Worm (Caenorhabditis elegans) whole organism, young adult: Measurements from ENCODE around the gene F41E6.1.

ENCODE experiments used
- F57A8.1 ChIP-seq: fragments of 200-800 bp; sonication (Bioruptor generic); optimal IDR thresholded peaks from 2 replicates; lab custom pipeline; 2018; ENCODE audit warnings: mild to moderate bottlenecking, missing genetic modification characterization, moderate library complexity, missing compliant biosample characterization
- ceh-91 ChIP-seq: fragments of 200-800 bp; sonication (Bioruptor generic); IDR thresholded peaks from 2 replicates; pipeline ENCODE4 v1.3.6; 2022; ENCODE audit warnings: missing genetic modification reagents, missing genetic modification characterization, missing compliant biosample characterization
- die-1 ChIP-seq: sonication (generic microtip); optimal IDR thresholded peaks from 2 replicates; lab custom pipeline; 2016; ENCODE audit warnings: missing genotype, mild to moderate bottlenecking, missing genetic modification characterization, missing compliant biosample characterization
- lir-1 ChIP-seq: fragments of 200-800 bp; sonication (Bioruptor generic); conservative IDR thresholded peaks from 2 replicates; pipeline ENCODE4 v1.3.6; 2022; ENCODE audit warnings: missing genetic modification reagents, missing genetic modification characterization, missing compliant biosample characterization
- sea-2 ChIP-seq: fragments of 200-800 bp; sonication (Bioruptor generic); IDR thresholded peaks from 2 replicates; pipeline ENCODE4 v1.3.6; 2022; ENCODE audit warnings: missing genetic modification characterization, missing compliant biosample characterization
- snpc-4 ChIP-seq, 5 experiments: fragments of 150-350 bp in 1 of 5; sonication (generic microtip) in 4 of 5; optimal IDR thresholded peaks; 2 replicates each; lab custom pipeline; 2014 to 2018; ENCODE audit warnings: missing genetic modification characterization in 5 of 5, missing biosample characterization in 3 of 5, antibody characterized with exemption in 2 of 5, mild to moderate bottlenecking in 2 of 5, missing compliant biosample characterization in 2 of 5, missing genotype in 2 of 5, moderate library complexity in 2 of 5, missing genetic modification reagents in 1 of 5
- unc-130 ChIP-seq: sonication (generic microtip); optimal IDR thresholded peaks from 2 replicates; lab custom pipeline; 2016; ENCODE audit warnings: missing genetic modification reagents, missing genetic modification characterization, missing compliant biosample characterization
- zim-3 ChIP-seq: sonication (generic microtip); optimal IDR thresholded peaks from 2 replicates; lab custom pipeline; 2017; ENCODE audit warnings: mild to moderate bottlenecking, missing genetic modification characterization, moderate library complexity, missing compliant biosample characterization
- ztf-6 ChIP-seq: fragments of 200-800 bp; sonication (Bioruptor generic); IDR thresholded peaks from 2 replicates; pipeline ENCODE4 v1.3.6; 2022; ENCODE audit warnings: missing genetic modification reagents, missing genetic modification characterization, missing compliant biosample characterization

DNA sequence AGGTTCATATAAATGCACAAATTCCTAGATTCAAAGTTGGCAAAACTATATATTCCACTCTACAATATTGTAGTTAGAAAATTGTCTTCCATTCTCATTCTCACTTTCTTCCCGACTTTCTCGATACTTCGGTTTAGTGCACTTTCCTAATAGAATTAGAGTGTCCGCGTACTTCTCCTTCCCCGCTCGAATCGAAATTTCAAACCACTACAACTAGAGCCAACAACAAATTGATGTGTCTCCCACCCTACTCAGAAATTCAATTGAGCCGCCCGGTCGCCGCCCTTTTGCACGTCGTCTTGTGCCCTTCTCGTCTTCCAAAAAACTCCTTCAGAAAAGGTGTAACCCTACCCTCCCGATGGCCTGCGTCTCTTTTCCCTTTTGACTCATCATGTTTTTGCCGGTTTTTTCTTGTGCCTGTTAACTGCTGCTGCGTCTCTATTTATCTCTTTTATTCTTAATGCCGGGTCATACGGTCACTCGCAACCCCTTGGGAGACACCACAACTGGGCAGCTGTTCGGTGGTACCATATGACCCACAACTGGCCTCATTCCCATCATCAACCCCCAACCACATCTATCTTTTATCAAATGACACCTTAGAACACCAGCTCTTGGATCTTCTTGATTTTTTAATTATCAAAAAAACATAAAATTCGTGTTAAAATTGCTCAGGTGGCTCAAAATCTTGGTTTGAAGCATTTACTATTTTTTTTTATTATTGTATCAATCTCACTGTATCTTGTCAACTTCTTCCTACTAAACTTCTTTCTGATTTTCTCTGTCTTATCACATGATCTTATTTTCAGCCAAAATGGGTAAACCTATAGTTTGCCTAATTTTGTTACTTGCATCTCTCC lies 28.1 kb upstream of the F41E6.1 start, which contains the start of gene tag-196:
- TF ChIP-seq snpc-4 (GFP tag; optimal IDR thresholded peaks at IDR 0.05; lab: Kevin White, UChicago) (no peak), snpc-4 (tag; optimal IDR thresholded peaks at IDR 0.05; lab: Kevin White, UChicago) (no peak), ceh-91 (GFP tag; lab: Robert Waterston, UW) (no peak), ztf-6 (GFP tag; lab: Robert Waterston, UW) (no peak), sea-2 (GFP tag; lab: Robert Waterston, UW) (no peak), unc-130 (GFP tag; lab: Kevin White, UChicago) (no peak), F57A8.1 (GFP tag; lab: Kevin White, UChicago) (no peak), die-1 (no peak), lir-1 (GFP tag; lab: Robert Waterston, UW) (no peak), zim-3 (tag; lab: Kevin White, UChicago) (no peak)
